Worm (Caenorhabditis elegans) whole organism, L1 larva: Measurements from ENCODE around the gene F02D8.9.

Source experiments
- ceh-88 ChIP-seq: fragments of 200-800 bp; sonication (Bioruptor generic); IDR thresholded peaks from 2 replicates; pipeline ENCODE4 v1.3.6; 2022; ENCODE audit warnings: missing genetic modification characterization, missing compliant biosample characterization
- lir-3 ChIP-seq: sonication (generic microtip); optimal IDR thresholded peaks from 2 replicates; lab custom pipeline; 2016; ENCODE audit warnings: mild to moderate bottlenecking, missing genetic modification characterization, moderate library complexity, missing compliant biosample characterization; ENCODE audit not compliant: poor library complexity
- mep-1 ChIP-seq: fragments of 150-350 bp; optimal IDR thresholded peaks from 2 replicates; lab custom pipeline; 2014; ENCODE audit warnings: missing biosample characterization, missing genetic modification characterization
- pqm-1 ChIP-seq: sonication (generic microtip); optimal IDR thresholded peaks from 3 replicates; lab custom pipeline; 2017; ENCODE audit warnings: missing biosample characterization, missing genetic modification characterization
- sptf-1 ChIP-seq: fragments of 150-350 bp; optimal IDR thresholded peaks from 2 replicates; lab custom pipeline; 2014; ENCODE audit warnings: missing biosample characterization, missing genetic modification characterization
- sup-37 ChIP-seq: fragments of 200-800 bp; sonication (Bioruptor generic); optimal IDR thresholded peaks from 2 replicates; lab custom pipeline; 2018; ENCODE audit warnings: mild to moderate bottlenecking, missing genetic modification characterization, missing compliant biosample characterization
- tlp-1 ChIP-seq: fragments of 150-350 bp; optimal IDR thresholded peaks from 2 replicates; lab custom pipeline; 2014; ENCODE audit warnings: missing biosample characterization, missing genetic modification characterization

DNA sequence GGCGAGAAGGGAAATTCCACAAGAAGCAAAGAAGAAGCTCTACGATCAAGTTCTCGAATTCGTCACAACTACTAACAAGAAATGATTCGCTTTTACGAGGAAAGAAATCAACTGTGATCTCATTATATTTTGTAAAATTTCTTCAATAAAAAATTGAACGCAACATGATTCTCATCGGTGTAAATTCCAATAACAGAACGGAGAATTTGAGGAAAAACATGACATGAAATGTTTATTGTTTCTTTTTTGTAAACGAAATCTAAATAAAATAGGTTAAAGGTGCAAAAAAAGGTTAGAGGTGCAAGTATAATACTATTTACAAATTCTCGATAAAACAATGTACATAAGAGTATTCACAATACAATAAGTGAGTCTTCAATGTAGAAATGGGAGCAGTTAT, 35.9 kb upstream of the F02D8.9 start:
- no peak for TF ChIP-seq mep-1 (tag; lab: Kevin White, UChicago)
- TF ChIP-seq sup-37: no peak
- TF ChIP-seq ceh-88 (GFP tag; lab: Robert Waterston, UW): no peak
- no peak for TF ChIP-seq sptf-1
- TF ChIP-seq tlp-1: no peak
- TF ChIP-seq pqm-1 (tag; lab: Kevin White, UChicago): no peak
- no peak for TF ChIP-seq lir-3 (tag; lab: Kevin White, UChicago)
